Worm (Caenorhabditis elegans): Measurements from ENCODE around the gene srg-38.

DNA sequence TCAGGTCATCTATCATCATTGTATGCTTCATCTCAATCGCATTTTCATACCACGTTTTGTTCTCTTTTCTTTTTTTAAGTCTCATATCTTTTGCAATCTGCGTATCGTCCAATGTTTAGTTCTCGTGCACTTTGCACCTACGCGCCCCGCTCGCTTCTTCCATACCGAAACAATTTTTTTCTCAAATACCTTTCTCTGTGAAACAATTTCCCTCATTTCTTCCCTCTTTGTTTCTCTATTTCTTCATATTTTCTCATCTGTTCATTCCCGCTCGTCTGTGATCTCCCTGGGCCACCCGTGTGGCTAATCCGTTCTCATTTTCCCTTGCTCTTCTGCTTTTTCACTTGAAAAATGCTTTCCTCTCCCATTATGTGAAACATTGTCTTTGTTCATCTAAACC, 15.1 kb downstream of the srg-38 start:
- TF ChIP-seq ztf-4 (tag; optimal IDR thresholded peaks at IDR 0.05) (no peak), daf-12 (tag; optimal IDR thresholded peaks at IDR 0.05) (no peak), nhr-28 (tag; optimal IDR thresholded peaks at IDR 0.05) (no peak), snpc-4 (tag; optimal IDR thresholded peaks at IDR 0.05) (peak; percentile 4), mdl-1 (tag; optimal IDR thresholded peaks at IDR 0.05) (no peak), unc-39 (tag; optimal IDR thresholded peaks at IDR 0.05) (no peak), lin-39 (tag; optimal IDR thresholded peaks at IDR 0.05) (no peak), nhr-77 (tag; optimal IDR thresholded peaks at IDR 0.05) (no peak), nfya-1 (tag; optimal IDR thresholded peaks at IDR 0.05; ENCODE audit: insufficient read depth) (peak; percentile 26), ceh-28 (tag; optimal IDR thresholded peaks at IDR 0.05) (no peak), pha-4 (tag; optimal IDR thresholded peaks at IDR 0.05) (peak; percentile 62)
